Worm (Caenorhabditis elegans) whole organism, L4 larva: ENCODE measurements around the gene wdr-62.
"Not testable (repeated sequence)": the region's sequence is repeated elsewhere in the genome, so short reads cannot be mapped to it uniquely, and the experiment has no call there.

Experiments
- F10B5.3 ChIP-seq: sonication (generic microtip); optimal IDR thresholded peaks from 2 replicates; lab custom pipeline; 2016; ENCODE audit warnings: mild to moderate bottlenecking, missing genetic modification characterization, missing compliant biosample characterization
- F49E8.2 ChIP-seq: sonication (generic microtip); optimal IDR thresholded peaks from 2 replicates; lab custom pipeline; 2016; ENCODE audit warnings: missing compliant biosample characterization, mild to moderate bottlenecking, missing genetic modification characterization, borderline replicate concordance
- T26A8.4 ChIP-seq: fragments of 200-800 bp; sonication (Bioruptor generic); IDR thresholded peaks from 2 replicates; pipeline ENCODE4 v1.3.6; 2022; ENCODE audit warnings: missing genetic modification characterization, missing compliant biosample characterization
- Y105C5A.15 ChIP-seq: fragments of 200-800 bp; sonication (Bioruptor generic); IDR thresholded peaks from 2 replicates; pipeline ENCODE4 v1.3.6; 2022; ENCODE audit warnings: missing genetic modification characterization, missing compliant biosample characterization
- Y48G9A.11 ChIP-seq: fragments of 200-800 bp; sonication (Bioruptor generic); IDR thresholded peaks from 2 replicates; pipeline ENCODE4 v1.3.6; 2022; ENCODE audit warnings: missing genetic modification reagents, missing genetic modification characterization, missing compliant biosample characterization
- Y75B8A.6 ChIP-seq: fragments of 200-800 bp; sonication (Bioruptor generic); IDR thresholded peaks from 2 replicates; pipeline ENCODE4 v1.3.6; 2022; ENCODE audit warnings: missing genetic modification reagents, missing genetic modification characterization, missing compliant biosample characterization
- ZK546.5 ChIP-seq, 2 experiments: sonication (generic microtip); optimal IDR thresholded peaks; 2 replicates each; lab custom pipeline; 2017; ENCODE audit warnings: missing biosample characterization in 2 of 2, missing genetic modification characterization in 2 of 2
- arid-1 ChIP-seq: fragments of 200-800 bp; sonication (Bioruptor generic); conservative IDR thresholded peaks from 2 replicates; pipeline ENCODE4 v1.3.6; 2022; ENCODE audit warnings: missing genetic modification reagents, missing genetic modification characterization, missing compliant biosample characterization
- ceh-28 ChIP-seq: fragments of 150-350 bp; optimal IDR thresholded peaks from 2 replicates; lab custom pipeline; 2014; ENCODE audit warnings: missing biosample characterization, missing genetic modification reagents, missing genetic modification characterization
- ceh-82 ChIP-seq: sonication (generic microtip); optimal IDR thresholded peaks from 2 replicates; lab custom pipeline; 2017; ENCODE audit warnings: missing biosample characterization, missing genetic modification characterization
- ces-1 ChIP-seq: fragments of 150-350 bp; sonication (generic microtip); optimal IDR thresholded peaks from 4 replicates; lab custom pipeline; 2014; ENCODE audit warnings: missing biosample characterization, missing genetic modification reagents, missing genetic modification characterization
- dmd-8 ChIP-seq: fragments of 200-800 bp; sonication (Bioruptor generic); IDR thresholded peaks from 2 replicates; pipeline ENCODE4 v1.3.6; 2022; ENCODE audit warnings: missing genetic modification characterization, missing compliant biosample characterization
- dpl-1 ChIP-seq: fragments of 150-350 bp; optimal IDR thresholded peaks from 2 replicates; lab custom pipeline; 2014; ENCODE audit warnings: missing biosample characterization, missing genetic modification reagents, missing genetic modification characterization
- egl-43 ChIP-seq: fragments of 200-800 bp; sonication (Bioruptor generic); IDR thresholded peaks from 2 replicates; pipeline ENCODE4 v1.3.6; 2022; ENCODE audit warnings: missing genetic modification reagents, missing genetic modification characterization, missing compliant biosample characterization
- fkh-10 ChIP-seq: fragments of 150-350 bp; optimal IDR thresholded peaks from 2 replicates; lab custom pipeline; 2014; ENCODE audit warnings: missing biosample characterization, missing genetic modification reagents, missing genetic modification characterization
- hif-1 ChIP-seq, 2 experiments: sonication (generic microtip); optimal IDR thresholded peaks; 2 replicates each; lab custom pipeline; 2016 to 2017; ENCODE audit warnings: missing compliant biosample characterization in 2 of 2, missing genetic modification characterization in 2 of 2, missing genetic modification reagents in 2 of 2, missing genotype in 2 of 2, mild to moderate bottlenecking in 1 of 2
- hlh-30 ChIP-seq: sonication (generic microtip); optimal IDR thresholded peaks from 2 replicates; lab custom pipeline; 2017; ENCODE audit warnings: antibody characterized with exemption, mild to moderate bottlenecking, missing genetic modification characterization, missing compliant biosample characterization; ENCODE audit not compliant: insufficient read depth
- jun-1 ChIP-seq: fragments of 150-350 bp; optimal IDR thresholded peaks from 2 replicates; lab custom pipeline; 2014; ENCODE audit warnings: missing biosample characterization, missing genetic modification reagents, missing genetic modification characterization
- lim-7 ChIP-seq: fragments of 200-800 bp; sonication (Bioruptor generic); IDR thresholded peaks from 2 replicates; pipeline ENCODE4 v1.3.6; 2022; ENCODE audit warnings: missing genetic modification characterization, missing compliant biosample characterization
- lin-1 ChIP-seq: fragments of 200-800 bp; sonication (Bioruptor generic); IDR thresholded peaks from 2 replicates; pipeline ENCODE4 v1.3.6; 2022; ENCODE audit warnings: missing genetic modification reagents, missing genetic modification characterization, missing compliant biosample characterization
- lin-38 ChIP-seq: fragments of 200-800 bp; sonication (Bioruptor generic); IDR thresholded peaks from 2 replicates; pipeline ENCODE4 v1.3.6; 2022; ENCODE audit warnings: missing genetic modification reagents, missing genetic modification characterization, missing compliant biosample characterization
- lsy-2 ChIP-seq, 2 experiments: fragments of 150-350 bp in 1 of 2; sonication (generic microtip) in 1 of 2; optimal IDR thresholded peaks; 2 replicates each; lab custom pipeline; 2014 to 2017; ENCODE audit warnings: missing biosample characterization in 2 of 2, missing genetic modification characterization in 2 of 2
- madf-5 ChIP-seq, 2 experiments: fragments of 200-800 bp; sonication (Bioruptor generic); IDR thresholded peaks; 2 replicates each; pipeline ENCODE4 v1.3.6; 2022; ENCODE audit warnings: missing compliant biosample characterization in 2 of 2, missing genetic modification characterization in 2 of 2
- mdt-29 ChIP-seq: fragments of 200-800 bp; sonication (Bioruptor generic); IDR thresholded peaks from 2 replicates; pipeline ENCODE4 v1.3.6; 2022; ENCODE audit warnings: missing genetic modification reagents, missing genetic modification characterization, missing compliant biosample characterization
- mep-1 ChIP-seq: fragments of 150-350 bp; sonication (generic microtip); optimal IDR thresholded peaks from 3 replicates; lab custom pipeline; 2014; ENCODE audit warnings: missing biosample characterization, missing genetic modification characterization
- mes-2 ChIP-seq: sonication (generic microtip); optimal IDR thresholded peaks from 2 replicates; lab custom pipeline; 2016; ENCODE audit warnings: missing genotype, mild to moderate bottlenecking, missing genetic modification characterization, missing compliant biosample characterization; ENCODE audit not compliant: poor library complexity, severe bottlenecking
- nhr-10 ChIP-seq: fragments of 150-350 bp; optimal IDR thresholded peaks from 2 replicates; lab custom pipeline; 2014; ENCODE audit warnings: missing biosample characterization, missing genetic modification characterization
- nhr-102 ChIP-seq: sonication (generic microtip); optimal IDR thresholded peaks from 2 replicates; lab custom pipeline; 2016; ENCODE audit warnings: mild to moderate bottlenecking, missing genetic modification characterization, moderate library complexity, missing compliant biosample characterization
- nhr-111 ChIP-seq: fragments of 200-800 bp; sonication (Bioruptor generic); optimal IDR thresholded peaks from 2 replicates; lab custom pipeline; 2018; ENCODE audit warnings: mild to moderate bottlenecking, missing genetic modification characterization, missing compliant biosample characterization
- nhr-28 ChIP-seq: fragments of 150-350 bp; optimal IDR thresholded peaks from 2 replicates; lab custom pipeline; 2014; ENCODE audit warnings: missing biosample characterization, missing genetic modification characterization
- nhr-48 ChIP-seq: sonication (generic microtip); optimal IDR thresholded peaks from 2 replicates; lab custom pipeline; 2016; ENCODE audit warnings: mild to moderate bottlenecking, missing genetic modification characterization, missing compliant biosample characterization
- pha-4 ChIP-seq, 2 experiments: fragments of 150-350 bp in 1 of 2; fragments of 200-800 bp in 1 of 2; sonication (Bioruptor generic) in 1 of 2; IDR thresholded peaks in 1 of 2; optimal IDR thresholded peaks in 1 of 2; 2 replicates each; pipeline versions ENCODE4 v1.3.6 to Lab custom; 2014 to 2022; ENCODE audit warnings: missing genetic modification characterization in 2 of 2, missing genetic modification reagents in 2 of 2, missing biosample characterization in 1 of 2, missing compliant biosample characterization in 1 of 2
- php-3 ChIP-seq: fragments of 200-800 bp; sonication (Bioruptor generic); IDR thresholded peaks from 2 replicates; pipeline ENCODE4 v1.3.6; 2022; ENCODE audit warnings: missing genetic modification reagents, missing genetic modification characterization, missing compliant biosample characterization
- pqm-1 ChIP-seq: sonication (generic microtip); optimal IDR thresholded peaks from 2 replicates; lab custom pipeline; 2017; ENCODE audit warnings: missing biosample characterization, missing genetic modification characterization
- snpc-1.2 ChIP-seq: fragments of 200-800 bp; sonication (Bioruptor generic); IDR thresholded peaks from 2 replicates; pipeline ENCODE4 v1.3.6; 2022; ENCODE audit warnings: missing genetic modification reagents, missing genetic modification characterization, missing compliant biosample characterization
- spr-3 ChIP-seq: fragments of 200-800 bp; sonication (Bioruptor generic); optimal IDR thresholded peaks from 2 replicates; lab custom pipeline; 2018; ENCODE audit warnings: mild to moderate bottlenecking, missing genetic modification characterization, missing compliant biosample characterization
- tag-97 ChIP-seq: fragments of 200-800 bp; sonication (Bioruptor generic); IDR thresholded peaks from 2 replicates; pipeline ENCODE4 v1.3.6; 2022; ENCODE audit warnings: missing genetic modification characterization, missing compliant biosample characterization
- tra-1 ChIP-seq: fragments of 200-800 bp; sonication (Bioruptor generic); IDR thresholded peaks from 2 replicates; pipeline ENCODE4 v1.3.6; 2022; ENCODE audit warnings: missing genetic modification reagents, missing genetic modification characterization, missing compliant biosample characterization
- unc-39 ChIP-seq: sonication (generic microtip); optimal IDR thresholded peaks from 2 replicates; lab custom pipeline; 2017; ENCODE audit warnings: missing biosample characterization, missing genetic modification characterization
- unc-62 ChIP-seq, 3 experiments: fragments of 150-350 bp in 1 of 3; sonication (generic microtip); optimal IDR thresholded peaks in 2 of 3; peaks in 1 of 3; 1 replicate in 1 of 3; 2 replicates in 2 of 3; lab custom pipeline; 2014 to 2017; ENCODE audit warnings: missing biosample characterization in 3 of 3, missing genetic modification characterization in 3 of 3, missing genetic modification reagents in 3 of 3, missing genotype in 1 of 3
- vab-7 ChIP-seq: fragments of 200-800 bp; sonication (Bioruptor generic); IDR thresholded peaks from 2 replicates; pipeline ENCODE4 v1.3.6; 2022; ENCODE audit warnings: missing genetic modification reagents, missing genetic modification characterization, missing compliant biosample characterization
- zfp-3 ChIP-seq: fragments of 200-800 bp; sonication (Bioruptor generic); conservative IDR thresholded peaks from 2 replicates; pipeline ENCODE4 v1.3.6; 2022; ENCODE audit warnings: missing genetic modification reagents, missing genetic modification characterization, missing compliant biosample characterization
- zip-11 ChIP-seq: fragments of 200-800 bp; sonication (Bioruptor generic); IDR thresholded peaks from 2 replicates; pipeline ENCODE4 v1.3.6; 2022; ENCODE audit warnings: missing genetic modification characterization, missing compliant biosample characterization

Gene wdr-62

DNA sequence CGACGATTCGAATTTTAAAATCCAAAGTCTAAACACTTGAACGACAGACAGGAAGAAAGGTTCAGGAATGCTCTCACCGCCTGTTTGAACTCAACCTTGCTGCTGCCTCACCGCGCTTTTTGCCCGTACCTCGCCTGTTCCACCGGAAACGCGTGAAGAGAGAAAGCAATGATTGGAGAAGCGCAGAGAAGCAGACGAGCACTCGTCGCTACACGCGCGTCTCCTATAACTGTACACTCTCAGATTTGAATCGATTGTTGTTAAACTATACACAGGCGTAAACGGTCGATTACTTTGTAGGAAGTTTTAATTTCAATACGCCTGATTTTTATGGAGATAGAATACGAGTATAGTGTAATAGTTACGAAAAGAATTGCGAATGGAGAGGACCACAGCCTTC lies 19.3 kb upstream of the wdr-62 start (continued):
- TF ChIP-seq unc-39 (tag; lab: Kevin White, UChicago) (no peak), T26A8.4 (no peak), ZK546.5 (tag; optimal IDR thresholded peaks at IDR 0.05; lab: Kevin White, UChicago) (no peak), egl-43 (no peak), lsy-2 (tag; optimal IDR thresholded peaks at IDR 0.05; lab: Kevin White, UChicago) (peak in 1 of 2 experiments; percentile 9), ceh-28 (tag; lab: Kevin White, UChicago) (peak; percentile 55), mep-1 (tag; lab: Kevin White, UChicago) (peak; percentile 37), lin-1 (no peak), spr-3 (GFP tag; lab: Kevin White, UChicago) (no peak), tag-97 (GFP tag; lab: Robert Waterston, UW) (no peak), nhr-28 (tag; lab: Kevin White, UChicago) (peak; percentile 72), F49E8.2 (tag; lab: Kevin White, UChicago) (no peak), jun-1 (no peak), zfp-3 (GFP tag; lab: Robert Waterston, UW) (no peak), Y105C5A.15 (no peak), lim-7 (GFP tag; lab: Robert Waterston, UW) (no peak), F10B5.3 (no peak), pqm-1 (peak; percentile 41), nhr-111 (GFP tag; lab: Kevin White, UChicago) (no peak), hif-1 (tag; optimal IDR thresholded peaks at IDR 0.05; lab: Kevin White, UChicago) (peak in 1 of 2 experiments; percentile 26), nhr-102 (tag; lab: Kevin White, UChicago) (no peak), hlh-30 (tag; lab: Kevin White, UChicago) (peak; percentile 59), nhr-10 (no peak)

DNA sequence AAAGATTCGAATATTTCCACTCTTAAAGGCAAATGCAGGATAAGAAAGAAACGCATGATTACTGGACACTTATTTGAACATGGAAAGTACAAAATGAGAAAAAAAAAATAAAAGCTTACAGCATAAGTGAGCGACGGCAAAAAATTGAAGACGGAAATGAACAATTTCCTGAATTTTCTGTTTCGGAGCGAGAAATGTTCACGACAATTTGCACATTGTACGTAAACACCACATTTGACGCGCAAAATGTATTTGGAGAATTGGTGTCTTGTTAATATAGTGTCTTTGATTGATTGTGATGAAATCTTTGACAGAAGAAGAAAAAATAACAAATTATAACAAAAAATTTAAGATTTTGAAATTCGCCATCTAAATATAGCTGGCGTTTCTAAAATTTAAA lies 18.3 kb upstream of the wdr-62 start, which contains the start of gene F36D4.5:
TSS of gene F36D4.5 (minus strand) at position 225 of the 400 bp plus-strand sequence.
- TF ChIP-seq nhr-48 (tag; lab: Kevin White, UChicago) (no peak), mes-2 (tag; lab: Kevin White, UChicago) (peak; percentile 28), mdt-29 (GFP tag; lab: Robert Waterston, UW) (no peak), unc-62 (GFP tag; optimal IDR thresholded peaks at IDR 0.05 in 1 of 2; lab: Kevin White, UChicago) (peak in 1 of 2 experiments; percentile 10), unc-62 (tag; optimal IDR thresholded peaks at IDR 0.05; lab: Kevin White, UChicago) (no peak), lsy-2 (tag; optimal IDR thresholded peaks at IDR 0.05; lab: Kevin White, UChicago) (peak in 1 of 2 experiments; percentile 66), ceh-82 (no peak), hlh-30 (tag; lab: Kevin White, UChicago) (peak; percentile 4), mep-1 (tag; lab: Kevin White, UChicago) (peak; percentile 39), dpl-1 (peak; percentile 1), ces-1 (GFP tag; lab: Kevin White, UChicago) (peak; percentile 18), fkh-10 (GFP tag; lab: Kevin White, UChicago) (peak; percentile 47)

- TF ChIP-seq F10B5.3 (no peak), zip-11 (GFP tag; lab: Robert Waterston, UW) (no peak), dmd-8 (no peak)
Measured at ce11 chrV:9427075-9427474, 16.8 kb upstream of the wdr-62 start, which contains the start of gene F36D4.6. TSS of gene F36D4.6 (minus strand) at chrV:9427175.

- TF ChIP-seq pha-4 (GFP tag; IDR thresholded peaks at IDR 0.05; lab: Robert Waterston, UW), result peak; percentile 55
- TF ChIP-seq pha-4 (tag; optimal IDR thresholded peaks at IDR 0.05; lab: Kevin White, UChicago), result not testable (repeated sequence)
- peak; percentile 35; the same call in 1 of the 2 replicates for TF ChIP-seq php-3 (GFP tag; lab: Robert Waterston, UW)
- peak; percentile 81 for TF ChIP-seq Y105C5A.15
- peak; percentile 71 for TF ChIP-seq lim-7 (GFP tag; lab: Robert Waterston, UW)
- 0 out of 2 replicates have a peak, but pooled peaks have one; percentile 62 for TF ChIP-seq Y75B8A.6 (GFP tag; lab: Robert Waterston, UW)
- TF ChIP-seq arid-1 (GFP tag; lab: Robert Waterston, UW), result peak; percentile 65; the same call in 1 of the 2 replicates
- TF ChIP-seq tra-1, result 0 out of 2 replicates have a peak, but pooled peaks have one; percentile 57
- TF ChIP-seq madf-5 (GFP tag; IDR thresholded peaks at IDR 0.05; lab: Robert Waterston, UW), result peak in 1 of 2 experiments; percentile 68; a peak in 1 of 4 replicates
- TF ChIP-seq mdt-29 (GFP tag; lab: Robert Waterston, UW), result 0 out of 2 replicates have a peak, but pooled peaks have one; percentile 22
- peak; percentile 73 for TF ChIP-seq snpc-1.2
- TF ChIP-seq Y48G9A.11 (GFP tag; lab: Robert Waterston, UW), result peak; percentile 75; the same call in 1 of the 2 replicates
- peak; percentile 66; the same call in 1 of the 2 replicates for TF ChIP-seq lin-38 (GFP tag; lab: Robert Waterston, UW)
- 0 out of 2 replicates have a peak, but pooled peaks have one; percentile 43 for TF ChIP-seq vab-7
- TF ChIP-seq, all 104 proteins: peak for 13; not testable (repeated sequence) for 91
Measured at ce11 chrV:9439315-9440002, 4.4 kb upstream of the wdr-62 start, which contains the start of gene Y54B9A.1. TSS of gene Y54B9A.1 (minus strand) at chrV:9439549.
